Worm (Caenorhabditis elegans) whole organism, L4 larva: ENCODE measurements around the gene far-8.

ENCODE experiments used
- D1046.2 ChIP-seq: fragments of 200-800 bp; sonication (Bioruptor generic); IDR thresholded peaks from 2 replicates; pipeline ENCODE4 v1.3.6; 2022; ENCODE audit warnings: missing genetic modification characterization, missing compliant biosample characterization
- F10B5.3 ChIP-seq: sonication (generic microtip); optimal IDR thresholded peaks from 2 replicates; lab custom pipeline; 2016; ENCODE audit warnings: mild to moderate bottlenecking, missing genetic modification characterization, missing compliant biosample characterization
- F49E8.2 ChIP-seq: sonication (generic microtip); optimal IDR thresholded peaks from 2 replicates; lab custom pipeline; 2016; ENCODE audit warnings: missing compliant biosample characterization, mild to moderate bottlenecking, missing genetic modification characterization, borderline replicate concordance
- Y105C5A.15 ChIP-seq: fragments of 200-800 bp; sonication (Bioruptor generic); IDR thresholded peaks from 2 replicates; pipeline ENCODE4 v1.3.6; 2022; ENCODE audit warnings: missing genetic modification characterization, missing compliant biosample characterization
- Y48G9A.11 ChIP-seq: fragments of 200-800 bp; sonication (Bioruptor generic); IDR thresholded peaks from 2 replicates; pipeline ENCODE4 v1.3.6; 2022; ENCODE audit warnings: missing genetic modification reagents, missing genetic modification characterization, missing compliant biosample characterization
- Y5F2A.4 ChIP-seq: fragments of 200-800 bp; sonication (Bioruptor generic); optimal IDR thresholded peaks from 2 replicates; lab custom pipeline; 2018; ENCODE audit warnings: mild to moderate bottlenecking, missing genetic modification characterization, missing compliant biosample characterization
- Y75B8A.6 ChIP-seq: fragments of 200-800 bp; sonication (Bioruptor generic); IDR thresholded peaks from 2 replicates; pipeline ENCODE4 v1.3.6; 2022; ENCODE audit warnings: missing genetic modification reagents, missing genetic modification characterization, missing compliant biosample characterization
- ZK337.2 ChIP-seq: fragments of 200-800 bp; sonication (Bioruptor generic); IDR thresholded peaks from 2 replicates; pipeline ENCODE4 v1.3.6; 2022; ENCODE audit warnings: missing genetic modification reagents, missing genetic modification characterization, missing compliant biosample characterization
- attf-4 ChIP-seq: sonication (generic microtip); optimal IDR thresholded peaks from 3 replicates; lab custom pipeline; 2017; ENCODE audit warnings: missing biosample characterization, missing genetic modification characterization
- ceh-28 ChIP-seq: fragments of 150-350 bp; optimal IDR thresholded peaks from 2 replicates; lab custom pipeline; 2014; ENCODE audit warnings: missing biosample characterization, missing genetic modification reagents, missing genetic modification characterization
- ceh-62 ChIP-seq: sonication (generic microtip); optimal IDR thresholded peaks from 2 replicates; lab custom pipeline; 2017; ENCODE audit warnings: missing biosample characterization, missing genetic modification characterization
- ceh-82 ChIP-seq: sonication (generic microtip); optimal IDR thresholded peaks from 2 replicates; lab custom pipeline; 2017; ENCODE audit warnings: missing biosample characterization, missing genetic modification characterization
- ces-1 ChIP-seq: fragments of 150-350 bp; sonication (generic microtip); optimal IDR thresholded peaks from 4 replicates; lab custom pipeline; 2014; ENCODE audit warnings: missing biosample characterization, missing genetic modification reagents, missing genetic modification characterization
- cey-2 ChIP-seq: sonication (generic microtip); optimal IDR thresholded peaks from 3 replicates; lab custom pipeline; 2017; ENCODE audit warnings: missing genetic modification characterization, mild to moderate bottlenecking, missing compliant biosample characterization, antibody characterized with exemption, borderline replicate concordance; ENCODE audit not compliant: insufficient read depth
- daf-12 ChIP-seq: fragments of 150-350 bp; optimal IDR thresholded peaks from 2 replicates; lab custom pipeline; 2014; ENCODE audit warnings: missing biosample characterization, missing genetic modification reagents, missing genetic modification characterization
- daf-19 ChIP-seq: fragments of 200-800 bp; sonication (Bioruptor generic); conservative IDR thresholded peaks from 2 replicates; pipeline ENCODE4 v1.3.6; 2022; ENCODE audit warnings: missing genetic modification characterization, missing compliant biosample characterization
- daf-8 ChIP-seq: fragments of 200-800 bp; sonication (Bioruptor generic); IDR thresholded peaks from 2 replicates; pipeline ENCODE4 v1.3.6; 2022; ENCODE audit warnings: missing genetic modification characterization, missing compliant biosample characterization
- dmd-6 ChIP-seq: fragments of 200-800 bp; sonication (Bioruptor generic); IDR thresholded peaks from 2 replicates; pipeline ENCODE4 v1.3.6; 2022; ENCODE audit warnings: missing genetic modification reagents, missing genetic modification characterization, missing compliant biosample characterization
- dmd-9 ChIP-seq: fragments of 200-800 bp; sonication (Bioruptor generic); IDR thresholded peaks from 2 replicates; pipeline ENCODE4 v1.3.6; 2022; ENCODE audit warnings: missing genetic modification reagents, missing genetic modification characterization, missing compliant biosample characterization
- duxl-1 ChIP-seq: sonication (generic microtip); optimal IDR thresholded peaks from 2 replicates; lab custom pipeline; 2016; ENCODE audit warnings: mild to moderate bottlenecking, missing genetic modification characterization, moderate library complexity, missing compliant biosample characterization; ENCODE audit not compliant: poor library complexity
- hlh-11 ChIP-seq: fragments of 200-800 bp; sonication (Bioruptor generic); optimal IDR thresholded peaks from 2 replicates; lab custom pipeline; 2018; ENCODE audit warnings: mild to moderate bottlenecking, missing genetic modification characterization, missing compliant biosample characterization
- hmg-1.1 ChIP-seq: fragments of 200-800 bp; sonication (Bioruptor generic); IDR thresholded peaks from 2 replicates; pipeline ENCODE4 v1.3.6; 2022; ENCODE audit warnings: missing genetic modification reagents, missing genetic modification characterization, missing compliant biosample characterization
- lin-1 ChIP-seq: fragments of 200-800 bp; sonication (Bioruptor generic); IDR thresholded peaks from 2 replicates; pipeline ENCODE4 v1.3.6; 2022; ENCODE audit warnings: missing genetic modification reagents, missing genetic modification characterization, missing compliant biosample characterization
- lin-15B ChIP-seq: fragments of 150-350 bp; sonication (generic microtip); optimal IDR thresholded peaks from 3 replicates; lab custom pipeline; 2014; ENCODE audit warnings: missing biosample characterization, missing genetic modification characterization
- lin-38 ChIP-seq: fragments of 200-800 bp; sonication (Bioruptor generic); IDR thresholded peaks from 2 replicates; pipeline ENCODE4 v1.3.6; 2022; ENCODE audit warnings: missing genetic modification reagents, missing genetic modification characterization, missing compliant biosample characterization
- lin-39 ChIP-seq: fragments of 150-350 bp; optimal IDR thresholded peaks from 2 replicates; lab custom pipeline; 2014; ENCODE audit warnings: missing biosample characterization, missing genetic modification reagents, missing genetic modification characterization
- lir-3 ChIP-seq: sonication (generic microtip); optimal IDR thresholded peaks from 2 replicates; lab custom pipeline; 2016; ENCODE audit warnings: mild to moderate bottlenecking, missing genetic modification characterization, missing compliant biosample characterization
- mes-2 ChIP-seq: sonication (generic microtip); optimal IDR thresholded peaks from 2 replicates; lab custom pipeline; 2016; ENCODE audit warnings: missing genotype, mild to moderate bottlenecking, missing genetic modification characterization, missing compliant biosample characterization; ENCODE audit not compliant: poor library complexity, severe bottlenecking
- nhr-10 ChIP-seq: fragments of 150-350 bp; optimal IDR thresholded peaks from 2 replicates; lab custom pipeline; 2014; ENCODE audit warnings: missing biosample characterization, missing genetic modification characterization
- nhr-237 ChIP-seq: sonication (generic microtip); optimal IDR thresholded peaks from 2 replicates; lab custom pipeline; 2017; ENCODE audit warnings: missing biosample characterization, missing genetic modification characterization
- nhr-41 ChIP-seq: fragments of 200-800 bp; sonication (Bioruptor generic); IDR thresholded peaks from 2 replicates; pipeline ENCODE4 v1.3.6; 2022; ENCODE audit warnings: missing genetic modification reagents, missing genetic modification characterization, missing compliant biosample characterization
- nhr-6 ChIP-seq: fragments of 150-350 bp; optimal IDR thresholded peaks from 2 replicates; lab custom pipeline; 2014; ENCODE audit warnings: missing biosample characterization, missing genetic modification characterization
- php-3 ChIP-seq: fragments of 200-800 bp; sonication (Bioruptor generic); IDR thresholded peaks from 2 replicates; pipeline ENCODE4 v1.3.6; 2022; ENCODE audit warnings: missing genetic modification reagents, missing genetic modification characterization, missing compliant biosample characterization
- pqm-1 ChIP-seq: sonication (generic microtip); optimal IDR thresholded peaks from 2 replicates; lab custom pipeline; 2017; ENCODE audit warnings: missing biosample characterization, missing genetic modification characterization
- saeg-2 ChIP-seq: fragments of 200-800 bp; sonication (Bioruptor generic); IDR thresholded peaks from 2 replicates; pipeline ENCODE4 v1.3.6; 2022; ENCODE audit warnings: missing genetic modification reagents, missing genetic modification characterization, missing compliant biosample characterization
- skn-1 ChIP-seq: fragments of 150-350 bp; optimal IDR thresholded peaks from 2 replicates; lab custom pipeline; 2014; ENCODE audit warnings: missing biosample characterization, missing genetic modification characterization
- spr-1 ChIP-seq: sonication (generic microtip); optimal IDR thresholded peaks from 2 replicates; lab custom pipeline; 2016; ENCODE audit warnings: mild to moderate bottlenecking, missing genetic modification characterization, missing compliant biosample characterization
- unc-130 ChIP-seq: sonication (generic microtip); optimal IDR thresholded peaks from 2 replicates; lab custom pipeline; 2016; ENCODE audit warnings: missing genetic modification reagents, missing genetic modification characterization, missing compliant biosample characterization
- zfp-2 ChIP-seq: sonication (generic microtip); optimal IDR thresholded peaks from 2 replicates; lab custom pipeline; 2016; ENCODE audit warnings: mild to moderate bottlenecking, missing genetic modification characterization, missing compliant biosample characterization

far-8 gene

DNA sequence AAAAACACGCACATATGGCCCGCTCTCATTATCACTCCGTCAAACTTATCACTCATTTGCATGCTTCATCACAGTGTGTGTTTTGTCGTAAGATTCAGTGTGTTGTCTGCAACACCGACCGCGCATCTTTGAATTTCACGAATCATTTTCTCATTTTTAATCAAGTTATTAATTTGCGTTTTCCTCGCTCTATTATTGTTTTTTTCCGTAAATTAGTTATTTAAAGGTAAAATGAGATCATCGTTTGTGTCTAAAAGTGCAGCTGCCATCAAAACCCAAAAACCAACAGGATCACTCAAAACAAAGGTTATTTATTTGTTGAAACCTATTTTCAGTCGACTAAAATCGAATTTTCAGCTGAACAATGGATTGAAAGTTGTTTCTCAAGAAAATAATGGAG lies 36.9 kb downstream of the far-8 start, which contains the start of the genes T24C4.5 and ucr-2.3:
TSS of gene T24C4.5 (minus strand) at position 101 of the 400 bp plus-strand sequence.
TSS of gene ucr-2.3 (plus strand) at position 227 of the 400 bp plus-strand sequence.
- TF ChIP-seq lin-38 = no peak
- no peak for TF ChIP-seq hlh-11 (tag; lab: Kevin White, UChicago)
- no peak for TF ChIP-seq ceh-28 (tag; lab: Kevin White, UChicago)
- TF ChIP-seq duxl-1 (tag; lab: Kevin White, UChicago) = no peak
- TF ChIP-seq saeg-2 = no peak
- no peak for TF ChIP-seq php-3 (GFP tag; lab: Robert Waterston, UW)

DNA sequence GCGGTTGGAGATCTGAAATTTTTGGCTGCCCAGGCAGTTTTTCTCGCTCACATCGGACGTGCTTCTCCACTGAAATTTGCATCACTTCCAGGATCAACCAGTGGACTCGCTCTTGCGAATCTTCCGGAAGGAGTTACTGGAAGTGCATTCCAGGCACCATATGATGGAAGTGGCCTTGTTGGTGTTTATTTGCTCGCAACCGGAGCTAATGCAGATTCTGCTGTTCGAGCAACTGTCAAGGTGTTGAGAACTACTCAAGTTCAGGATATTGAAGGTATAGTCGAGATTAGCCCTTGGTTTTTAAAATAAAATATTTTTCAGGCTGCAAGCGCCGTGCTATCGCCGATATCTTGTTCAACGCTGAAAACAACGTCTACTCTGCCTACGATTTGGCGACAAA lies 38.1 kb downstream of the far-8 start:
- TF ChIP-seq attf-4 (tag; lab: Kevin White, UChicago) = no peak
- no peak for TF ChIP-seq hmg-1.1
- no peak for TF ChIP-seq pqm-1 (tag; lab: Kevin White, UChicago)
- no peak for TF ChIP-seq F10B5.3 (tag; lab: Kevin White, UChicago)
- TF ChIP-seq ceh-82 (tag; lab: Kevin White, UChicago) = no peak
- no peak for TF ChIP-seq cey-2 (tag; lab: Kevin White, UChicago)
- 0 out of 2 replicates have a peak, but pooled peaks have one; percentile 11 for TF ChIP-seq dmd-6 (GFP tag; lab: Robert Waterston, UW)
- no peak for TF ChIP-seq lir-3 (tag; lab: Kevin White, UChicago)
- TF ChIP-seq, all 104 proteins: peak for 1

DNA sequence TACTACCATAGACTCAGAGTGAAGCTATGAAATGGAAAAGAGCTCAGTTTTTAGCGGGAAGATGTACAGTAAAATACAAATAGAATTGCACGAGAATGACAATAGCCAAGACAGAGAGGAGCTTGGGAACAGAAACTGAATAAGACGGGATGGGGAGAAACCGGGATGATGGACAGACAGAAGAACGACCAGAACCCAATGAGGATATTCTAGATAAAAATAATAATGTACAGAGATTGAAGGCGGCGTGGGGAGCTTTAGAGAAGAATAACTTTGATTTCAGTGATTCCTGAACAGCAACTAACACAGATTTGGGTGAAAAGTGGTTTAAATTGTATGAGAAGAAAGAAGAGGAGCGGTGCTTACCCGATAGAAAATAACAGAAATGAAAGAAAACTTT lies 38.7 kb downstream of the far-8 start:
- no peak for TF ChIP-seq duxl-1 (tag; lab: Kevin White, UChicago)
- peak; percentile 36; the same call in 1 of the 2 replicates for TF ChIP-seq lin-38
- TF ChIP-seq unc-130 (GFP tag; lab: Kevin White, UChicago) = peak; percentile 46
- TF ChIP-seq daf-19 (GFP tag; lab: Robert Waterston, UW) = no peak
- no peak for TF ChIP-seq F49E8.2 (tag; lab: Kevin White, UChicago)
- peak; percentile 15 for TF ChIP-seq mes-2 (tag; lab: Kevin White, UChicago)
- no peak for TF ChIP-seq lin-1 (GFP tag; lab: Robert Waterston, UW)
- no peak for TF ChIP-seq Y75B8A.6 (GFP tag; lab: Robert Waterston, UW)

DNA sequence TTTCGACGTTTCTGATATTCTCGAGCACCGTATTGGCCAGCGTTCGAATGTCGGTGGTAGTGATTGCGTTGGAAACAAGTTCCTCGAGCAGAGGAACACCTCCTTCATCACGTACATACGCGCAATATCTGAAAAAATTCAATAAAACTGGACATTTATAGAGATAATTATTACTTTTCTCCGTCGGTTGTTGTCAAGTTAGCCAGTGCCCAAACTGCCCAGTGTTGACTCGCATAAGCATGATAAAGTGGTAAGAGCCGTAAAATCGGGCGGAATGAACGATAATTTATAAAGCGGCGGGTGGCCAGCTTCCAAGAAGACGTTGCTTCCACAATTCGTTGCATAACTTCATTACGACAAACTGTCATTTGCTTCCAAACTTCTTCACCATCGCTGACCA lies 40.9 kb downstream of the far-8 start:
- TF ChIP-seq Y48G9A.11 (GFP tag; lab: Robert Waterston, UW) (no peak), daf-12 (tag; lab: Kevin White, UChicago) (no peak), D1046.2 (GFP tag; lab: Robert Waterston, UW) (no peak)

DNA sequence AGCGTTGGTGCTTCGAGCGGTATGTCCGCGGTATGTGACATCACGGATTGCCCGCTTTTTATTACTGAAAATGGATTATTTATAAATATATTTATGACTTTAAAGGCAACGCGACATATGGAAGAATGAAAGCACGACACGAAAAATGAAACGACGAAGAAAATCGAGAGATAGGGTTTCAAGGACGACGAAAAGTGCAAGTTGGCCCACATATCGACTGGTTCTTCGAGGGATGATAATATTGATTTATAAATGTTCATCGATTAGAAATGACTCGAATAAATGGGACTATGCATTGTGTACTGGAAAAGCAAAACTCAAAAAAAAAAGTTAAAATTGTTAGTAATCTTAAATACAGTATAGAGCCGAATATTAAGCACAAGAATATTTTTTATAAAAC lies 44.0 kb downstream of the far-8 start, which contains the start of gene zer-1:
TSS of gene zer-1 (minus strand) at position 68 of the 400 bp plus-strand sequence.
- TF ChIP-seq lin-15B (tag; lab: Kevin White, UChicago) = no peak
- no peak for TF ChIP-seq daf-8 (GFP tag; lab: Robert Waterston, UW)
- TF ChIP-seq dmd-9 (GFP tag; lab: Robert Waterston, UW) = no peak
- no peak for TF ChIP-seq F49E8.2 (tag; lab: Kevin White, UChicago)
- TF ChIP-seq skn-1 (tag; lab: Kevin White, UChicago) = no peak
- no peak for TF ChIP-seq nhr-6
- TF ChIP-seq nhr-41 (GFP tag; lab: Robert Waterston, UW) = no peak
- TF ChIP-seq zfp-2 (tag; lab: Kevin White, UChicago) = no peak
- no peak for TF ChIP-seq ces-1 (GFP tag; lab: Kevin White, UChicago)
- no peak for TF ChIP-seq Y105C5A.15 (GFP tag; lab: Robert Waterston, UW)
- no peak for TF ChIP-seq nhr-10 (tag; lab: Kevin White, UChicago)
- TF ChIP-seq ZK337.2 = no peak
- no peak for TF ChIP-seq spr-1 (tag; lab: Kevin White, UChicago)
- TF ChIP-seq nhr-237 (tag; lab: Kevin White, UChicago) = no peak
- TF ChIP-seq ceh-62 (tag; lab: Kevin White, UChicago) = no peak
- no peak for TF ChIP-seq Y5F2A.4
- no peak for TF ChIP-seq lin-39 (tag; lab: Kevin White, UChicago)
